Worm (Caenorhabditis elegans) whole organism, L4 larva: ENCODE measurements around the gene phat-7.

Source experiments
- D1046.2 ChIP-seq: fragments of 200-800 bp; sonication (Bioruptor generic); IDR thresholded peaks from 2 replicates; pipeline ENCODE4 v1.3.6; 2022; ENCODE audit warnings: missing genetic modification characterization, missing compliant biosample characterization
- F49E8.2 ChIP-seq: sonication (generic microtip); optimal IDR thresholded peaks from 2 replicates; lab custom pipeline; 2016; ENCODE audit warnings: missing compliant biosample characterization, mild to moderate bottlenecking, missing genetic modification characterization, borderline replicate concordance
- R02D3.7 ChIP-seq: fragments of 150-350 bp; sonication (generic microtip); optimal IDR thresholded peaks from 3 replicates; lab custom pipeline; 2014; ENCODE audit warnings: missing biosample characterization, missing genetic modification characterization
- Y105C5A.15 ChIP-seq: fragments of 200-800 bp; sonication (Bioruptor generic); IDR thresholded peaks from 2 replicates; pipeline ENCODE4 v1.3.6; 2022; ENCODE audit warnings: missing genetic modification characterization, missing compliant biosample characterization
- Y5F2A.4 ChIP-seq: fragments of 200-800 bp; sonication (Bioruptor generic); optimal IDR thresholded peaks from 2 replicates; lab custom pipeline; 2018; ENCODE audit warnings: mild to moderate bottlenecking, missing genetic modification characterization, missing compliant biosample characterization
- ZK546.5 ChIP-seq, 2 experiments: sonication (generic microtip); optimal IDR thresholded peaks; 2 replicates each; lab custom pipeline; 2017; ENCODE audit warnings: missing biosample characterization in 2 of 2, missing genetic modification characterization in 2 of 2
- aly-2 ChIP-seq: sonication (generic microtip); optimal IDR thresholded peaks from 2 replicates; lab custom pipeline; 2018; ENCODE audit warnings: missing biosample characterization, missing genetic modification characterization
- ceh-82 ChIP-seq: sonication (generic microtip); optimal IDR thresholded peaks from 2 replicates; lab custom pipeline; 2017; ENCODE audit warnings: missing biosample characterization, missing genetic modification characterization
- cey-2 ChIP-seq: sonication (generic microtip); optimal IDR thresholded peaks from 3 replicates; lab custom pipeline; 2017; ENCODE audit warnings: missing genetic modification characterization, mild to moderate bottlenecking, missing compliant biosample characterization, antibody characterized with exemption, borderline replicate concordance; ENCODE audit not compliant: insufficient read depth
- ctbp-1 ChIP-seq: fragments of 200-800 bp; sonication (Bioruptor generic); IDR thresholded peaks from 2 replicates; pipeline ENCODE4 v1.3.6; 2022; ENCODE audit warnings: missing genetic modification reagents, missing genetic modification characterization, missing compliant biosample characterization
- daf-12 ChIP-seq: fragments of 150-350 bp; optimal IDR thresholded peaks from 2 replicates; lab custom pipeline; 2014; ENCODE audit warnings: missing biosample characterization, missing genetic modification reagents, missing genetic modification characterization
- daf-16 ChIP-seq, 3 experiments: sonication (generic microtip); optimal IDR thresholded peaks; 2 replicates each; lab custom pipeline; 2016 to 2017; ENCODE audit warnings: missing genetic modification characterization in 3 of 3, missing genetic modification reagents in 3 of 3, mild to moderate bottlenecking in 2 of 3, missing compliant biosample characterization in 2 of 3, missing biosample characterization in 1 of 3, moderate library complexity in 1 of 3
- dmd-6 ChIP-seq: fragments of 200-800 bp; sonication (Bioruptor generic); IDR thresholded peaks from 2 replicates; pipeline ENCODE4 v1.3.6; 2022; ENCODE audit warnings: missing genetic modification reagents, missing genetic modification characterization, missing compliant biosample characterization
- dpl-1 ChIP-seq: fragments of 150-350 bp; optimal IDR thresholded peaks from 2 replicates; lab custom pipeline; 2014; ENCODE audit warnings: missing biosample characterization, missing genetic modification reagents, missing genetic modification characterization
- dve-1 ChIP-seq: sonication (generic microtip); optimal IDR thresholded peaks from 2 replicates; lab custom pipeline; 2017; ENCODE audit warnings: antibody characterized with exemption, mild to moderate bottlenecking, missing genetic modification characterization, missing compliant biosample characterization; ENCODE audit not compliant: insufficient read depth
- fos-1 ChIP-seq: fragments of 150-350 bp; optimal IDR thresholded peaks from 2 replicates; lab custom pipeline; 2014; ENCODE audit warnings: missing biosample characterization, missing genetic modification characterization
- hlh-11 ChIP-seq: fragments of 200-800 bp; sonication (Bioruptor generic); optimal IDR thresholded peaks from 2 replicates; lab custom pipeline; 2018; ENCODE audit warnings: mild to moderate bottlenecking, missing genetic modification characterization, missing compliant biosample characterization
- jun-1 ChIP-seq: fragments of 150-350 bp; optimal IDR thresholded peaks from 2 replicates; lab custom pipeline; 2014; ENCODE audit warnings: missing biosample characterization, missing genetic modification reagents, missing genetic modification characterization
- lim-7 ChIP-seq: fragments of 200-800 bp; sonication (Bioruptor generic); IDR thresholded peaks from 2 replicates; pipeline ENCODE4 v1.3.6; 2022; ENCODE audit warnings: missing genetic modification characterization, missing compliant biosample characterization
- lin-1 ChIP-seq: fragments of 200-800 bp; sonication (Bioruptor generic); IDR thresholded peaks from 2 replicates; pipeline ENCODE4 v1.3.6; 2022; ENCODE audit warnings: missing genetic modification reagents, missing genetic modification characterization, missing compliant biosample characterization
- lin-38 ChIP-seq: fragments of 200-800 bp; sonication (Bioruptor generic); IDR thresholded peaks from 2 replicates; pipeline ENCODE4 v1.3.6; 2022; ENCODE audit warnings: missing genetic modification reagents, missing genetic modification characterization, missing compliant biosample characterization
- lir-3 ChIP-seq: sonication (generic microtip); optimal IDR thresholded peaks from 2 replicates; lab custom pipeline; 2016; ENCODE audit warnings: mild to moderate bottlenecking, missing genetic modification characterization, missing compliant biosample characterization
- mdl-1 ChIP-seq, 2 experiments: fragments of 150-350 bp in 1 of 2; sonication (generic microtip) in 1 of 2; optimal IDR thresholded peaks; 2 replicates each; lab custom pipeline; 2014 to 2017; ENCODE audit warnings: missing biosample characterization in 2 of 2, missing genetic modification characterization in 2 of 2
- mdt-29 ChIP-seq: fragments of 200-800 bp; sonication (Bioruptor generic); IDR thresholded peaks from 2 replicates; pipeline ENCODE4 v1.3.6; 2022; ENCODE audit warnings: missing genetic modification reagents, missing genetic modification characterization, missing compliant biosample characterization
- nhr-10 ChIP-seq: fragments of 150-350 bp; optimal IDR thresholded peaks from 2 replicates; lab custom pipeline; 2014; ENCODE audit warnings: missing biosample characterization, missing genetic modification characterization
- nhr-102 ChIP-seq: sonication (generic microtip); optimal IDR thresholded peaks from 2 replicates; lab custom pipeline; 2016; ENCODE audit warnings: mild to moderate bottlenecking, missing genetic modification characterization, moderate library complexity, missing compliant biosample characterization
- nhr-111 ChIP-seq: fragments of 200-800 bp; sonication (Bioruptor generic); optimal IDR thresholded peaks from 2 replicates; lab custom pipeline; 2018; ENCODE audit warnings: mild to moderate bottlenecking, missing genetic modification characterization, missing compliant biosample characterization
- nhr-237 ChIP-seq: sonication (generic microtip); optimal IDR thresholded peaks from 2 replicates; lab custom pipeline; 2017; ENCODE audit warnings: missing biosample characterization, missing genetic modification characterization
- nhr-28 ChIP-seq: fragments of 150-350 bp; optimal IDR thresholded peaks from 2 replicates; lab custom pipeline; 2014; ENCODE audit warnings: missing biosample characterization, missing genetic modification characterization
- nhr-41 ChIP-seq: fragments of 200-800 bp; sonication (Bioruptor generic); IDR thresholded peaks from 2 replicates; pipeline ENCODE4 v1.3.6; 2022; ENCODE audit warnings: missing genetic modification reagents, missing genetic modification characterization, missing compliant biosample characterization
- nhr-48 ChIP-seq: sonication (generic microtip); optimal IDR thresholded peaks from 2 replicates; lab custom pipeline; 2016; ENCODE audit warnings: mild to moderate bottlenecking, missing genetic modification characterization, missing compliant biosample characterization
- nhr-6 ChIP-seq: fragments of 150-350 bp; optimal IDR thresholded peaks from 2 replicates; lab custom pipeline; 2014; ENCODE audit warnings: missing biosample characterization, missing genetic modification characterization
- nhr-76 ChIP-seq: fragments of 150-350 bp; optimal IDR thresholded peaks from 2 replicates; lab custom pipeline; 2014; ENCODE audit warnings: missing biosample characterization, missing genetic modification characterization
- pha-4 ChIP-seq, 2 experiments: fragments of 150-350 bp in 1 of 2; fragments of 200-800 bp in 1 of 2; sonication (Bioruptor generic) in 1 of 2; IDR thresholded peaks in 1 of 2; optimal IDR thresholded peaks in 1 of 2; 2 replicates each; pipeline versions ENCODE4 v1.3.6 to Lab custom; 2014 to 2022; ENCODE audit warnings: missing genetic modification characterization in 2 of 2, missing genetic modification reagents in 2 of 2, missing biosample characterization in 1 of 2, missing compliant biosample characterization in 1 of 2
- rbr-2 ChIP-seq: sonication (generic microtip); optimal IDR thresholded peaks from 2 replicates; lab custom pipeline; 2016; ENCODE audit warnings: missing genotype, missing genetic modification characterization, missing compliant biosample characterization
- snpc-4 ChIP-seq: fragments of 150-350 bp; optimal IDR thresholded peaks from 2 replicates; lab custom pipeline; 2014; ENCODE audit warnings: missing biosample characterization, missing genetic modification characterization
- unc-62 ChIP-seq, 3 experiments: fragments of 150-350 bp in 1 of 3; sonication (generic microtip); optimal IDR thresholded peaks in 2 of 3; peaks in 1 of 3; 1 replicate in 1 of 3; 2 replicates in 2 of 3; lab custom pipeline; 2014 to 2017; ENCODE audit warnings: missing biosample characterization in 3 of 3, missing genetic modification characterization in 3 of 3, missing genetic modification reagents in 3 of 3, missing genotype in 1 of 3
- zfp-2 ChIP-seq: sonication (generic microtip); optimal IDR thresholded peaks from 2 replicates; lab custom pipeline; 2016; ENCODE audit warnings: mild to moderate bottlenecking, missing genetic modification characterization, missing compliant biosample characterization
- zip-11 ChIP-seq: fragments of 200-800 bp; sonication (Bioruptor generic); IDR thresholded peaks from 2 replicates; pipeline ENCODE4 v1.3.6; 2022; ENCODE audit warnings: missing genetic modification characterization, missing compliant biosample characterization
- ztf-11 ChIP-seq: fragments of 150-350 bp; optimal IDR thresholded peaks from 2 replicates; lab custom pipeline; 2014; ENCODE audit warnings: missing biosample characterization, missing genetic modification characterization
- ztf-7 ChIP-seq: fragments of 150-350 bp; optimal IDR thresholded peaks from 2 replicates; lab custom pipeline; 2014; ENCODE audit warnings: missing biosample characterization, missing genetic modification characterization

The phat-7 gene

DNA sequence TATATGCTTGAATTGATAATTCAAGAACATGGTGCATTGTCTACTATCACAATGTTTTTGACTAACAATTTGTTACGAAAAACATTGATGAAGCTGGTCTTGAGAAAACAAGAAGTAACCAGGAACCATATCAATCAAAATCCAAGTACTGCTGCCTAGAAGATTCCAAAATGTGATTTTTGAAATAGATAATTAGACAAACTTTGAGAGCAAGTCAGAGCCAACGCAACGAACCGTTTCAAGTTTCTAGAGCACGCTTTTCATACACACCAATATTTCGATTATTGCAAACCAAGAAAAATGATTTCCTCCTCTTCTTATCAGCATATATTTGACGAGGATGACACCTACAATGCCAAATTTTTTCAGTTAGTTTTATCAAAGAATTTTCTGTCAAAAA, 29.4 kb upstream of the phat-7 start, which contains the start of gene srw-89 (continued):
- no peak for TF ChIP-seq snpc-4 (tag; lab: Kevin White, UChicago)

DNA sequence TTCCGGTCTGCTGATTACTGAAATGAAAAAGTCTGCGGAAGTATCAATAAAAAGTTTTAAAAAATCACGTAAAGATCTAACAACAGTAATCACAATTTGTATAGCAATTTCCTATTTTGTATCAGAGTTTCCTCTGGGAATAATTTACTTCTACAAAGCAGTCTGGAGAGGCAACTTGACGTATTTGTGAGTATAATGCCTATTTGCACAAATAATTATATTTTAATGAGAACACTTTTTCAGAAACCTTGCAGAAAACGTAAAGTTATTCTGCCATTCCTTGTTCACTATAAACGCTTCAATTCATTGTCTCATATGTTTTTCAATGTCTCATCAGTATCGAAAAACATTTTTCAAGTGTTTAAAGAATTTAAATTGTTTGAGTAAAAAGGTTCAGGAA, 27.6 kb upstream of the phat-7 start:
- TF ChIP-seq jun-1 (tag; lab: Kevin White, UChicago) (no peak), unc-62 (GFP tag; optimal IDR thresholded peaks at IDR 0.05 in 1 of 2; lab: Kevin White, UChicago) (peak in 1 of 2 experiments; percentile 80), unc-62 (tag; optimal IDR thresholded peaks at IDR 0.05; lab: Kevin White, UChicago) (no peak)

DNA sequence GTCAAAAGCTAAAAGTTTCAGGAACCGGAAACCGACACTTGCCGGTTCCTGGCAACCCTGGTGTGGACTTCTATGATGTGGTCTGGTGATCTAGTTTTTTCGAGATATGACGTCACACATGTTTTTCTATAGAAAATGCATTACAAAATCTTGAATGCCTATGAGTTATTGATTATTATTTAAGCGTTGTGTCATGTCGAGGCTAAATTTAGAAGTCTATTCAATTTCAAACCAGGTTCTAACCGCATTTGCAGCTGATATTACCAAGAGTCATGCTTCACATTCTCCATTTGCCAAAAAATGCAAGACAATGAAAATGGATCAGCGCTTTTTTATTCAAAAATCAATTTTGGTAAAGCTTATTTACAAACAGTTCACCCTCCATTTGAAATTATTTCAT, 27.0 kb upstream of the phat-7 start, which contains the start of gene K09D9.3:
K09D9.3 (plus strand) TSS at position 301 of the 400 bp plus-strand sequence.
- no peak for TF ChIP-seq Y5F2A.4 (GFP tag; lab: Kevin White, UChicago)
- TF ChIP-seq lim-7 (GFP tag; lab: Robert Waterston, UW): no peak
- TF ChIP-seq R02D3.7 (tag; lab: Kevin White, UChicago): no peak
- TF ChIP-seq lin-38 (GFP tag; lab: Robert Waterston, UW): no peak
- no peak for TF ChIP-seq rbr-2 (tag; lab: Kevin White, UChicago)

DNA sequence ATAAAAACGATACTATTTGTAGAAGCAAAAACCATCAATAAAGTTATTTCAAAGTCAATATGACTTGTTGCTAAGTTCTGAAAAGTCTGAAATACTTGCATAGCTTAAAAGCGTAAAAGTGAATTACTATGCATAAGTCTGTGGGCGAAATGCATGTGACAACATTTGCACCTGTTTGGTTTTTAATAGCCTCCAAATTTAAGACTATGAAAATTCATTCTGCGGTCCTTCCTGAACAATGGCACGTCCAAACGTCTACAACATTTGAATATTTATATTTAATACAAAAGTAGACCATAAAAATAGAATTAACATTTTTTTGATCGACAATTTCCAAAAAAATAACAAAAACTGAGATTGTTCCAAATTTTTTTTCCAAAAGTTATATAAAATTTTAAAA, 24.4 kb upstream of the phat-7 start, which contains the start of gene K09D9.14:
K09D9.14 (minus strand) TSS at position 101 of the 400 bp plus-strand sequence.
- TF ChIP-seq aly-2 (no peak), nhr-237 (tag; lab: Kevin White, UChicago) (no peak)

DNA sequence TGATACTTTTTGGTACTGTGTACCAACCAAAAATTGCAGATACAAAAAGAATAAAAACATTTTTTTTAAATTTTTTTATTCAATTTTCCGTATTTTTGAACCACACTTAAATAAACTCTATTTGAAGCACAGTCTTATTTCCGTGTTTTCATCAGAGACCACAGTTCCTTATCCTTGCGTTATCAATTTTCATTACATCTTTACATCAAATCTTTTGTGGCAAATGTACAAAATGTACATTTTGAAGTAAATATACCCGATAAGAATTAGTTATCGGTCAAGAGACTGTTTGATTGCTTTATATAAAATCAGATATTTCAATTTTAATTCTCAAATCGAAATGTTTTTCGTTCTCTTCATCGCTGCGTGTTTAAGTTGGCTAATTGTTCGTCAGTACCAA, 23.9 kb upstream of the phat-7 start, which contains the start of gene cyp-35A3:
cyp-35A3 (plus strand) TSS at position 301 of the 400 bp plus-strand sequence.
- TF ChIP-seq ctbp-1: no peak
- TF ChIP-seq dve-1 (tag; lab: Kevin White, UChicago): no peak
- no peak for TF ChIP-seq daf-12 (tag; lab: Kevin White, UChicago)
- TF ChIP-seq ceh-82: no peak
- TF ChIP-seq dpl-1 (GFP tag; lab: Kevin White, UChicago): no peak
- TF ChIP-seq zip-11: no peak
- no peak for TF ChIP-seq lir-3
- TF ChIP-seq Y105C5A.15 (GFP tag; lab: Robert Waterston, UW): no peak
- TF ChIP-seq R02D3.7 (tag; lab: Kevin White, UChicago): no peak
- no peak for TF ChIP-seq nhr-76 (tag; lab: Kevin White, UChicago)
- TF ChIP-seq hlh-11: no peak
- no peak for TF ChIP-seq mdt-29
- no peak for TF ChIP-seq fos-1 (tag; lab: Kevin White, UChicago)
- no peak for TF ChIP-seq dmd-6 (GFP tag; lab: Robert Waterston, UW)
- no peak for TF ChIP-seq daf-16 (GFP tag; optimal IDR thresholded peaks at IDR 0.05; lab: Kevin White, UChicago)
- TF ChIP-seq daf-16 (tag; optimal IDR thresholded peaks at IDR 0.05; lab: Kevin White, UChicago): no peak
- no peak for TF ChIP-seq pha-4 (GFP tag; IDR thresholded peaks at IDR 0.05; lab: Robert Waterston, UW)
- no peak for TF ChIP-seq pha-4 (tag; optimal IDR thresholded peaks at IDR 0.05; lab: Kevin White, UChicago)
- TF ChIP-seq, all 104 proteins: peak for 0

DNA sequence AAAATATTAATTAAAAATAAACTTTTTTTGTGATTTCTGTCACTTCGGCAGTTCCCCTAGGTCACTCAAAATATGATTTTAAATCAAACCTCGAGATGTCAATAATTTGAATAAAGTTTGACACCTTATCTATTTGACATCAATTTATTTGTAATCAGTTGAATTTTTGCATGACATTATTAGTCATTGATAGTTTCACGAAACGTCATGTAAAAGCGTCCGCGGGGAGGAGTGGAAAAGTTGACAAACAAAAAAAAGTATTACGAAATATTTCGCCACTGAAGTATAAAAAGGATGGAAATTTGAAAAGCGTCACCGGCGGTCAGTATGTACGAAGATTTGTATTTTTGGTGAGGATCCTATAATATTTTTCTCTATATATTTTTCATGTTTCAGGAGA, 21.4 kb upstream of the phat-7 start, which contains the start of gene K09D9.1:
K09D9.1 (plus strand) TSS at position 271 of the 400 bp plus-strand sequence.
- peak; percentile 58; the same call in 1 of the 2 replicates for TF ChIP-seq nhr-41 (GFP tag; lab: Robert Waterston, UW)
- TF ChIP-seq dpl-1 (GFP tag; lab: Kevin White, UChicago): peak; percentile 14
- no peak for TF ChIP-seq nhr-111 (GFP tag; lab: Kevin White, UChicago)
- peak; percentile 17 for TF ChIP-seq nhr-6 (tag; lab: Kevin White, UChicago)
- TF ChIP-seq nhr-10: no peak
- TF ChIP-seq dve-1 (tag; lab: Kevin White, UChicago): peak; percentile 93
- TF ChIP-seq dmd-6 (GFP tag; lab: Robert Waterston, UW): peak; percentile 97
- TF ChIP-seq lin-1 (GFP tag; lab: Robert Waterston, UW): 0 out of 2 replicates have a peak, but pooled peaks have one; percentile 45
- peak; percentile 66 for TF ChIP-seq nhr-102
- TF ChIP-seq nhr-48 (tag; lab: Kevin White, UChicago): peak; percentile 45
- TF ChIP-seq nhr-28 (tag; lab: Kevin White, UChicago): peak; percentile 81
- TF ChIP-seq hlh-11: peak; percentile 84
- peak; percentile 67 for TF ChIP-seq ztf-7 (tag; lab: Kevin White, UChicago)
- TF ChIP-seq F49E8.2: no peak
- TF ChIP-seq ztf-11 (tag; lab: Kevin White, UChicago): no peak
- no peak for TF ChIP-seq D1046.2 (GFP tag; lab: Robert Waterston, UW)
- no peak for TF ChIP-seq zfp-2 (tag; lab: Kevin White, UChicago)
- no peak for TF ChIP-seq rbr-2 (tag; lab: Kevin White, UChicago)
- no peak for TF ChIP-seq cey-2 (tag; lab: Kevin White, UChicago)
- no peak for TF ChIP-seq ZK546.5 (tag; optimal IDR thresholded peaks at IDR 0.05; lab: Kevin White, UChicago)
- TF ChIP-seq mdl-1 (tag; optimal IDR thresholded peaks at IDR 0.05; lab: Kevin White, UChicago): no peak
